Worm (Caenorhabditis elegans) whole organism, L1 larva: ENCODE data around the gene C38D9.8.

Source experiments
- Y116A8C.19 ChIP-seq: sonication (generic microtip); optimal IDR thresholded peaks from 2 replicates; lab custom pipeline; 2016; ENCODE audit warnings: missing compliant biosample characterization, missing genetic modification characterization, borderline replicate concordance
- aha-1 ChIP-seq: fragments of 150-350 bp; optimal IDR thresholded peaks from 2 replicates; lab custom pipeline; 2014; ENCODE audit warnings: missing biosample characterization, missing genetic modification characterization
- aly-2 ChIP-seq: fragments of 150-350 bp; optimal IDR thresholded peaks from 2 replicates; lab custom pipeline; 2014; ENCODE audit warnings: missing biosample characterization, missing genetic modification characterization
- blmp-1 ChIP-seq: fragments of 150-350 bp; optimal IDR thresholded peaks from 2 replicates; lab custom pipeline; 2014; ENCODE audit warnings: missing biosample characterization, missing genetic modification characterization
- ceh-63 ChIP-seq: fragments of 200-800 bp; sonication (Bioruptor generic); optimal IDR thresholded peaks from 2 replicates; lab custom pipeline; 2018; ENCODE audit warnings: mild to moderate bottlenecking, missing genetic modification characterization, missing compliant biosample characterization
- dpl-1 ChIP-seq, 3 experiments: fragments of 150-350 bp in 2 of 3; sonication (generic microtip) in 1 of 3; optimal IDR thresholded peaks; 2 replicates each; lab custom pipeline; 2014 to 2017; ENCODE audit warnings: missing biosample characterization in 3 of 3, missing genetic modification characterization in 3 of 3, missing genetic modification reagents in 3 of 3
- dsc-1 ChIP-seq: sonication (generic microtip); optimal IDR thresholded peaks from 2 replicates; lab custom pipeline; 2016; ENCODE audit warnings: mild to moderate bottlenecking, missing genetic modification characterization, missing compliant biosample characterization
- efl-1 ChIP-seq, 4 experiments: fragments of 150-350 bp; optimal IDR thresholded peaks in 3 of 4; peaks in 1 of 4; 1 replicate in 1 of 4; 2 replicates in 3 of 4; lab custom pipeline; 2014; ENCODE audit warnings: missing biosample characterization in 2 of 4, missing genetic modification characterization in 2 of 4, missing genetic modification reagents in 2 of 4
- elt-2 ChIP-seq: sonication (generic microtip); optimal IDR thresholded peaks from 2 replicates; lab custom pipeline; 2016; ENCODE audit warnings: missing genetic modification characterization, mild to moderate bottlenecking, inconsistent platforms, missing compliant biosample characterization, missing genetic modification reagents
- elt-3 ChIP-seq, 6 experiments: fragments of 150-350 bp in 1 of 6; sonication (generic microtip); optimal IDR thresholded peaks; 2 replicates each; lab custom pipeline; 2017 to 2018; ENCODE audit warnings: missing biosample characterization in 6 of 6, missing genetic modification characterization in 6 of 6, inconsistent platforms in 1 of 6
- fkh-10 ChIP-seq: sonication (generic microtip); optimal IDR thresholded peaks from 2 replicates; lab custom pipeline; 2017; ENCODE audit warnings: missing biosample characterization, missing genetic modification reagents, missing genetic modification characterization
- fkh-4 ChIP-seq: sonication (generic microtip); optimal IDR thresholded peaks from 2 replicates; lab custom pipeline; 2016; ENCODE audit warnings: missing compliant biosample characterization, missing genetic modification characterization, borderline replicate concordance
- hlh-17 ChIP-seq: fragments of 200-800 bp; sonication (Bioruptor generic); optimal IDR thresholded peaks from 2 replicates; lab custom pipeline; 2018; ENCODE audit warnings: missing genetic modification characterization, mild to moderate bottlenecking, missing compliant biosample characterization, moderate library complexity, borderline replicate concordance
- irx-1 ChIP-seq: sonication (generic microtip); optimal IDR thresholded peaks from 2 replicates; lab custom pipeline; 2016; ENCODE audit warnings: missing genetic modification characterization, missing compliant biosample characterization
- isw-1 ChIP-seq: fragments of 200-800 bp; sonication (Bioruptor generic); IDR thresholded peaks from 2 replicates; pipeline ENCODE4 v1.3.6; 2022; ENCODE audit warnings: missing genetic modification characterization, missing compliant biosample characterization
- lin-13 ChIP-seq: fragments of 150-350 bp; optimal IDR thresholded peaks from 2 replicates; lab custom pipeline; 2014; ENCODE audit warnings: missing biosample characterization, missing genetic modification reagents, missing genetic modification characterization
- lin-15B ChIP-seq: fragments of 150-350 bp; sonication (generic microtip); optimal IDR thresholded peaks from 3 replicates; lab custom pipeline; 2014; ENCODE audit warnings: missing biosample characterization, missing genetic modification characterization
- lin-35 ChIP-seq, 2 experiments: fragments of 150-350 bp; optimal IDR thresholded peaks; 2 replicates each; lab custom pipeline; 2014; ENCODE audit warnings: missing biosample characterization in 2 of 2, missing genetic modification characterization in 2 of 2, missing genetic modification reagents in 2 of 2
- lir-3 ChIP-seq: sonication (generic microtip); optimal IDR thresholded peaks from 2 replicates; lab custom pipeline; 2016; ENCODE audit warnings: mild to moderate bottlenecking, missing genetic modification characterization, moderate library complexity, missing compliant biosample characterization; ENCODE audit not compliant: poor library complexity
- lsy-2 ChIP-seq, 2 experiments: fragments of 150-350 bp; optimal IDR thresholded peaks; 2 replicates each; lab custom pipeline; 2014; ENCODE audit warnings: missing biosample characterization in 2 of 2, missing genetic modification characterization in 2 of 2
- nhr-19 ChIP-seq: fragments of 200-800 bp; sonication (Bioruptor generic); conservative IDR thresholded peaks from 2 replicates; pipeline ENCODE4 v1.3.6; 2022; ENCODE audit warnings: missing genetic modification characterization, missing compliant biosample characterization
- nhr-20 ChIP-seq: sonication (generic microtip); optimal IDR thresholded peaks from 2 replicates; lab custom pipeline; 2016; ENCODE audit warnings: mild to moderate bottlenecking, missing genetic modification characterization, missing compliant biosample characterization
- nhr-47 ChIP-seq: sonication (generic microtip); optimal IDR thresholded peaks from 2 replicates; lab custom pipeline; 2016; ENCODE audit warnings: mild to moderate bottlenecking, missing genetic modification characterization, moderate library complexity, missing compliant biosample characterization
- nhr-71 ChIP-seq: sonication (generic microtip); optimal IDR thresholded peaks from 2 replicates; lab custom pipeline; 2016; ENCODE audit warnings: mild to moderate bottlenecking, missing genetic modification characterization, moderate library complexity, missing compliant biosample characterization
- nhr-76 ChIP-seq: sonication (generic microtip); optimal IDR thresholded peaks from 2 replicates; lab custom pipeline; 2017; ENCODE audit warnings: missing biosample characterization, missing genetic modification characterization
- nhr-77 ChIP-seq: fragments of 150-350 bp; optimal IDR thresholded peaks from 2 replicates; lab custom pipeline; 2014; ENCODE audit warnings: missing biosample characterization, missing genetic modification characterization
- nhr-90 ChIP-seq: sonication (generic microtip); optimal IDR thresholded peaks from 2 replicates; lab custom pipeline; 2016; ENCODE audit warnings: mild to moderate bottlenecking, missing genetic modification characterization, missing compliant biosample characterization; ENCODE audit not compliant: poor library complexity
- pqm-1 ChIP-seq: sonication (generic microtip); optimal IDR thresholded peaks from 3 replicates; lab custom pipeline; 2017; ENCODE audit warnings: missing biosample characterization, missing genetic modification characterization
- rnt-1 ChIP-seq: sonication (generic microtip); optimal IDR thresholded peaks from 2 replicates; lab custom pipeline; 2016; ENCODE audit warnings: mild to moderate bottlenecking, missing genetic modification characterization, moderate library complexity, missing compliant biosample characterization
- snpc-4 ChIP-seq: fragments of 150-350 bp; optimal IDR thresholded peaks from 2 replicates; lab custom pipeline; 2014; ENCODE audit warnings: missing biosample characterization, missing genetic modification characterization
- snu-23 ChIP-seq: sonication (generic microtip); optimal IDR thresholded peaks from 2 replicates; lab custom pipeline; 2016; ENCODE audit warnings: missing genetic modification characterization, missing compliant biosample characterization
- swsn-7 ChIP-seq: sonication (generic microtip); optimal IDR thresholded peaks from 2 replicates; lab custom pipeline; 2016; ENCODE audit warnings: missing genetic modification characterization, missing compliant biosample characterization
- tbx-2 ChIP-seq: sonication (generic microtip); optimal IDR thresholded peaks from 2 replicates; lab custom pipeline; 2016; ENCODE audit warnings: missing genetic modification characterization, missing compliant biosample characterization
- unc-30 ChIP-seq: sonication (generic microtip); optimal IDR thresholded peaks from 2 replicates; lab custom pipeline; 2017; ENCODE audit warnings: missing biosample characterization, missing genetic modification characterization
- unc-86 ChIP-seq: sonication (generic microtip); optimal IDR thresholded peaks from 2 replicates; lab custom pipeline; 2016; ENCODE audit warnings: missing genetic modification characterization, missing compliant biosample characterization
- ztf-11 ChIP-seq, 2 experiments: sonication (generic microtip); optimal IDR thresholded peaks; 2 replicates each; lab custom pipeline; 2016 to 2017; ENCODE audit warnings: missing genetic modification characterization in 2 of 2, missing biosample characterization in 1 of 2, missing compliant biosample characterization in 1 of 2

C38D9.8 gene

DNA sequence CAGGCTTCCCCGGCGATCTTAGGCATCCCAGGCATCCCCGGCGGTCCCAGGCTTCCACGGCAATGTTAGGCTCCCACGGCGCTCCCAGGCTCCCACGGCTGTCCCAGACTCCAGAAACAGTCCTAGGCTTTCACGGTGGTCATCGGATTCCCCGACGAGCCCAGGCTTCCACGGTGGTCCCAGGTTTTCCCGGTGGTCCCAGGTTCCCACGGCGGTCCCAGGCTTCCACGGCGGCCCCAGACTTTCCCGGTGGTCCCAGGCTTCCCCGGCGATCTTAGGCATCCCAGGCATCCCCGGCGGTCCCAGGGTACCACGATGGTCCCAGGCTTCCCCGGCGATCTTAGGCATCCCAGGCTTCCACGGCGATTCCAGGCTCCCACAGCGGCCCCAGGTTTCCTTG, 4.0 kb downstream of the C38D9.8 start:
- TF ChIP-seq aly-2 = no peak
- no peak for TF ChIP-seq isw-1 (GFP tag; lab: Robert Waterston, UW)
- TF ChIP-seq snu-23 (GFP tag; lab: Kevin White, UChicago) = no peak
- TF ChIP-seq aha-1 (tag; lab: Kevin White, UChicago) = no peak
- no peak for TF ChIP-seq nhr-71 (tag; lab: Kevin White, UChicago)
- no peak for TF ChIP-seq lin-13

DNA sequence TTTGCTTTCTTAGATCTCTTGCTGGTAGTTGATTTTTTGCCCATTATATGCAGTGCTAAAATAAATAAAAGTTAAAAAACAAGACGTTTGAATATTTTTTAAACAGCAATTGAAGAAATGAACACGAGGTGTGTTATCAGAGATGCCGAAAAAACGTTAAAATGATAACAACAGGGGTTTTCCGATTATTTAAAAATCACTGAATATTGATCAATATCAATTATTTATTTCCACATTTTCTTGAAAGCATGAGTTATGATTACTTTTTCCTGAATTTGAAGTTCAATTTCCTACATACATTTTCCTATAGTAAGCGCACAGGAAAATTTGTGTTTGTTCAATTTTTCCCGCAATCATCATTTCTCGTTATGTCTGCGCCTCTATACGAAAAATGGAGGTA, 5.7 kb downstream of the C38D9.8 start:
- TF ChIP-seq lir-3 (tag; lab: Kevin White, UChicago) = no peak
- no peak for TF ChIP-seq rnt-1 (tag; lab: Kevin White, UChicago)
- TF ChIP-seq swsn-7 (tag; lab: Kevin White, UChicago) = no peak
- TF ChIP-seq nhr-19 (GFP tag; lab: Robert Waterston, UW) = no peak
- peak; percentile 36 for TF ChIP-seq elt-2 (tag; lab: Kevin White, UChicago)

- TF ChIP-seq lin-35 (GFP tag; optimal IDR thresholded peaks at IDR 0.05; lab: Kevin White, UChicago) (no peak), snpc-4 (tag; lab: Kevin White, UChicago) (peak; percentile 12), efl-1 (optimal IDR thresholded peaks at IDR 0.05; lab: Kevin White, UChicago) (no peak), efl-1 (GFP tag; optimal IDR thresholded peaks at IDR 0.05 in 1 of 2; lab: Kevin White, UChicago) (peak in 1 of 2 experiments; percentile 71), rnt-1 (tag; lab: Kevin White, UChicago) (peak; percentile 8), ceh-63 (GFP tag; lab: Kevin White, UChicago) (no peak)
- TF ChIP-seq, all 84 proteins: peak for 3
These were observed 10.4 kb downstream of the C38D9.8 start for ce11 chrV:17542304-17542703.

- TF ChIP-seq unc-30 (tag; lab: Kevin White, UChicago) (no peak), nhr-76 (tag; lab: Kevin White, UChicago) (no peak)
- TF ChIP-seq, all 84 proteins: peak for 0
These were observed 12.4 kb downstream of the C38D9.8 start, which contains the start of gene srz-25 for ce11 chrV:17540295-17540694. TSS of gene srz-25 (plus strand) at chrV:17540595.

ce11 chrV:17539289-17539688, 13.4 kb downstream of the C38D9.8 start:
- TF ChIP-seq ztf-11 (tag; optimal IDR thresholded peaks at IDR 0.05; lab: Kevin White, UChicago) (no peak), dsc-1 (tag; lab: Kevin White, UChicago) (peak; percentile 2), nhr-71 (tag; lab: Kevin White, UChicago) (no peak), unc-86 (no peak)

ce11 chrV:17538279-17538896, 14.3 kb downstream of the C38D9.8 start, which contains the start of gene C18D4.6:
TSS of gene C18D4.6 (minus strand) at chrV:17538375.
- TF ChIP-seq nhr-20 (tag; lab: Kevin White, UChicago) (no peak), hlh-17 (GFP tag; lab: Kevin White, UChicago) (no peak), lin-35 (GFP tag; optimal IDR thresholded peaks at IDR 0.05; lab: Kevin White, UChicago) (peak; percentile 41 to 88), efl-1 (optimal IDR thresholded peaks at IDR 0.05; lab: Kevin White, UChicago) (peak; percentile 46 to 74), efl-1 (GFP tag; optimal IDR thresholded peaks at IDR 0.05 in 1 of 2; lab: Kevin White, UChicago) (peak; percentile 70 to 96), rnt-1 (tag; lab: Kevin White, UChicago) (peak; percentile 11), snu-23 (GFP tag; lab: Kevin White, UChicago) (peak; percentile 13), blmp-1 (no peak), ceh-63 (GFP tag; lab: Kevin White, UChicago) (no peak), aly-2 (no peak), nhr-77 (tag; lab: Kevin White, UChicago) (no peak), elt-3 (tag; optimal IDR thresholded peaks at IDR 0.05; lab: Kevin White, UChicago) (no peak), fkh-10 (GFP tag; lab: Kevin White, UChicago) (no peak), nhr-76 (tag; lab: Kevin White, UChicago) (no peak), fkh-4 (tag; lab: Kevin White, UChicago) (no peak), tbx-2 (tag; lab: Kevin White, UChicago) (peak; percentile 17), isw-1 (GFP tag; lab: Robert Waterston, UW) (no peak), Y116A8C.19 (tag; lab: Kevin White, UChicago) (no peak), nhr-90 (no peak), lin-15B (tag; lab: Kevin White, UChicago) (peak; percentile 23), dpl-1 (GFP tag; optimal IDR thresholded peaks at IDR 0.05; lab: Kevin White, UChicago) (peak; percentile 32 to 76 (median 54)), nhr-47 (tag; lab: Kevin White, UChicago) (no peak), irx-1 (tag; lab: Kevin White, UChicago) (no peak), pqm-1 (tag; lab: Kevin White, UChicago) (no peak), lsy-2 (tag; optimal IDR thresholded peaks at IDR 0.05; lab: Kevin White, UChicago) (peak in 1 of 2 experiments; percentile 27)
